Worm (Caenorhabditis elegans): Measurements from ENCODE around the gene R05G9.3.

Gene R05G9.3

DNA sequence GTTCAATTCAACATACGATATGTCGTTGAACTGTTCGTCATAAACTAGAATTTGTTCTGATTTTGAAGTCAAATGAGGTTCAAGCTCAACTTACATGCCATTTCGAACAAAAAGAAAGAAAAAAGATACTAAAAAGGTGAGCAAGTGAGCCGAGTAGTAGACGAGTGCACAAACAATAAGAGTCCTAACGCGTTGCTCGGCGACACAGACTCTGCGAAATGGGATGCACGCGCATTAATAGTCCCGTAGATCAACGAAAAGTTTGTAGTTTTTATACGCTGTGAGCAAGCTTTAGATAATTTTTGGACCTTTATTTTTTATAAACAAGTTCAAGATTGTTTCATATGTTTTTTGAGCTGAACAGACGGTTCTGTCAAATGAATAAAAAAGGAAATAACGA is 27.3 kb upstream of the R05G9.3 start, which contains the start of gene C56E6.4:
C56E6.4 (minus strand) TSS at position 101 of the 400 bp plus-strand sequence.
- no peak for TF ChIP-seq unc-120 (tag; optimal IDR thresholded peaks at IDR 0.05; ENCODE audit: poor library complexity, severe bottlenecking)
- TF ChIP-seq drap-1 (GFP tag; optimal IDR thresholded peaks at IDR 0.05) = no peak
- TF ChIP-seq elt-1 (tag; optimal IDR thresholded peaks at IDR 0.05; ENCODE audit: borderline replicate concordance, insufficient read depth) = no peak
- no peak for TF ChIP-seq nhr-76 (tag; optimal IDR thresholded peaks at IDR 0.05)
- TF ChIP-seq blmp-1 (tag; optimal IDR thresholded peaks at IDR 0.05) = no peak
- no peak for TF ChIP-seq elt-3 (tag; optimal IDR thresholded peaks at IDR 0.05)
- no peak for TF ChIP-seq ceh-43 (GFP tag; optimal IDR thresholded peaks at IDR 0.05)
- TF ChIP-seq pha-4 (tag; optimal IDR thresholded peaks at IDR 0.05) = no peak
- TF ChIP-seq ces-1 (GFP tag; optimal IDR thresholded peaks at IDR 0.05) = no peak
- TF ChIP-seq sptf-1 (tag; optimal IDR thresholded peaks at IDR 0.05) = no peak
- TF ChIP-seq lin-32 (GFP tag; optimal IDR thresholded peaks at IDR 0.05) = no peak
- TF ChIP-seq sem-2 (GFP tag; optimal IDR thresholded peaks at IDR 0.05) = no peak
- TF ChIP-seq unc-62 (GFP tag; optimal IDR thresholded peaks at IDR 0.05) = no peak

ce11 chrII:6526136-6526684 is 24.9 kb upstream of the R05G9.3 start:
- TF ChIP-seq lin-13 (tag; optimal IDR thresholded peaks at IDR 0.05) (no peak), ceh-83 (GFP tag; optimal IDR thresholded peaks at IDR 0.05) (no peak), tbx-8 (GFP tag; optimal IDR thresholded peaks at IDR 0.05) (no peak), elt-3 (tag; optimal IDR thresholded peaks at IDR 0.05) (no peak), pha-4 (tag; optimal IDR thresholded peaks at IDR 0.05) (no peak), lsy-2 (tag; optimal IDR thresholded peaks at IDR 0.05) (no peak), unc-62 (GFP tag; optimal IDR thresholded peaks at IDR 0.05) (no peak)

ce11 chrII:6524501-6524977 is 23.2 kb upstream of the R05G9.3 start, which contains the start of gene C56E6.2:
TSS of gene C56E6.2 (plus strand) at chrII:6524927.
- TF ChIP-seq elt-1 (tag; optimal IDR thresholded peaks at IDR 0.05; ENCODE audit: borderline replicate concordance, insufficient read depth) (peak; percentile 81), tbx-8 (GFP tag; optimal IDR thresholded peaks at IDR 0.05) (no peak), blmp-1 (tag; optimal IDR thresholded peaks at IDR 0.05) (no peak), drap-1 (GFP tag; optimal IDR thresholded peaks at IDR 0.05) (no peak)

DNA sequence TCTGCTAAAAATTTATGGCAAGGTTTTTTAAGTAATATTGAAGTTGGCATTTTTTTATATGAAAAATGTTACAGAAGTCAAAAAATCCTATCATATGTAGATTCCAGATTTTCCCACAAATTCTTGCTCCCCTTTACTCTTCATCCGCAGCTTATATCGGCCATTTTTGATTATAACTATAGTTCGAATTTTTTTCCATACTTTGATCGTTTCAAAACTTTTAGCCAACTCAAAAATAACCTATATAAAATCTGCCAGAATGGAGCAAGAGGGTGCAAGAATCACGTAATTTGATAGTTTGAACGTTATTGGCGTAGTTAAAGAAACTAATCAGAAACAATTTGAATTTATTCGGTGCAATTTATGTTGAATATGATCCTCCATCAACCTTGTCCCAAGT is 22.6 kb upstream of the R05G9.3 start:
- TF ChIP-seq lsy-2 (tag; optimal IDR thresholded peaks at IDR 0.05) (no peak), ceh-43 (GFP tag; optimal IDR thresholded peaks at IDR 0.05) (no peak), lin-13 (tag; optimal IDR thresholded peaks at IDR 0.05) (no peak), cnd-1 (tag; optimal IDR thresholded peaks at IDR 0.05) (no peak), unc-120 (tag; optimal IDR thresholded peaks at IDR 0.05; ENCODE audit: poor library complexity, severe bottlenecking) (no peak), ceh-83 (GFP tag; optimal IDR thresholded peaks at IDR 0.05) (no peak), elt-3 (tag; optimal IDR thresholded peaks at IDR 0.05) (no peak), bed-3 (GFP tag; optimal IDR thresholded peaks at IDR 0.05) (no peak), ztf-11 (tag; optimal IDR thresholded peaks at IDR 0.05) (no peak), nhr-76 (tag; optimal IDR thresholded peaks at IDR 0.05) (no peak), tbx-8 (GFP tag; optimal IDR thresholded peaks at IDR 0.05) (no peak), nhr-12 (tag; optimal IDR thresholded peaks at IDR 0.05) (no peak), hlh-1 (tag; optimal IDR thresholded peaks at IDR 0.05) (no peak), nhr-2 (tag; optimal IDR thresholded peaks at IDR 0.05) (no peak), ces-1 (GFP tag; optimal IDR thresholded peaks at IDR 0.05) (no peak)

- TF ChIP-seq M03D4.4 (tag; optimal IDR thresholded peaks at IDR 0.05) = peak; percentile 31
- TF ChIP-seq nhr-2 (tag; optimal IDR thresholded peaks at IDR 0.05) = peak; percentile 96
- TF ChIP-seq nhr-12 (tag; optimal IDR thresholded peaks at IDR 0.05) = no peak
- no peak for TF ChIP-seq lin-32 (GFP tag; optimal IDR thresholded peaks at IDR 0.05)
- TF ChIP-seq sem-2 (GFP tag; optimal IDR thresholded peaks at IDR 0.05) = no peak
- TF ChIP-seq ceh-39 (tag; optimal IDR thresholded peaks at IDR 0.05) = no peak
- no peak for TF ChIP-seq nhr-28 (tag; optimal IDR thresholded peaks at IDR 0.05)
- peak; percentile 50 for TF ChIP-seq mep-1 (tag; optimal IDR thresholded peaks at IDR 0.05)
- TF ChIP-seq unc-39 (tag; optimal IDR thresholded peaks at IDR 0.05) = no peak
- TF ChIP-seq elt-1 (tag; optimal IDR thresholded peaks at IDR 0.05; ENCODE audit: borderline replicate concordance, insufficient read depth) = no peak
- no peak for TF ChIP-seq drap-1 (GFP tag; optimal IDR thresholded peaks at IDR 0.05)
- TF ChIP-seq cnd-1 (tag; optimal IDR thresholded peaks at IDR 0.05) = peak; percentile 25
- peak; percentile 40 for TF ChIP-seq ham-2 (GFP tag; optimal IDR thresholded peaks at IDR 0.05)
- peak; percentile 41 for TF ChIP-seq hlh-1 (tag; optimal IDR thresholded peaks at IDR 0.05)
- TF ChIP-seq zip-8 (tag; optimal IDR thresholded peaks at IDR 0.05) = no peak
- peak; percentile 44 for TF ChIP-seq unc-120 (tag; optimal IDR thresholded peaks at IDR 0.05; ENCODE audit: poor library complexity, severe bottlenecking)
- TF ChIP-seq sptf-1 (tag; optimal IDR thresholded peaks at IDR 0.05) = no peak
- TF ChIP-seq unc-62 (GFP tag; optimal IDR thresholded peaks at IDR 0.05) = peak; percentile 58
- no peak for TF ChIP-seq ceh-83 (GFP tag; optimal IDR thresholded peaks at IDR 0.05)
- TF ChIP-seq bed-3 (GFP tag; optimal IDR thresholded peaks at IDR 0.05) = no peak
- peak; percentile 73 for TF ChIP-seq mls-2 (tag; optimal IDR thresholded peaks at IDR 0.05)
These were observed 21.4 kb upstream of the R05G9.3 start for ce11 chrII:6522622-6523254.
